Fruit fly (Drosophila melanogaster) whole organism, pupa: ENCODE results near the gene CG33337.

Source experiments
- CG10348 ChIP-seq: fragments of 200-800 bp; sonication (Bioruptor generic); IDR thresholded peaks from 2 replicates; pipeline ENCODE4 v1.3.6; 2022; ENCODE audit warnings: missing biosample characterization, missing genetic modification characterization
- CG12605 ChIP-seq: fragments of 200-800 bp; sonication (Bioruptor generic); IDR thresholded peaks from 2 replicates; pipeline ENCODE4 v1.3.6; 2022; ENCODE audit warnings: missing biosample characterization, missing genetic modification characterization
- CG13204 ChIP-seq: fragments of 200-800 bp; sonication (Bioruptor generic); optimal IDR thresholded peaks from 2 replicates; lab custom pipeline; 2018; ENCODE audit warnings: missing biosample characterization, mild to moderate bottlenecking, missing genetic modification characterization, moderate library complexity
- CG14655 ChIP-seq: fragments of 200-800 bp; sonication (Bioruptor generic); optimal IDR thresholded peaks from 3 replicates; lab custom pipeline; 2017; ENCODE audit warnings: mild to moderate bottlenecking, missing biosample characterization, missing genetic modification reagents, missing genetic modification characterization
- CG15710 ChIP-seq: fragments of 200-800 bp; sonication (Bioruptor generic); optimal IDR thresholded peaks from 2 replicates; lab custom pipeline; 2018; ENCODE audit warnings: missing biosample characterization, mild to moderate bottlenecking, missing genetic modification characterization, moderate library complexity
- CG17806 ChIP-seq: fragments of 200-800 bp; sonication (Bioruptor generic); optimal IDR thresholded peaks from 2 replicates; lab custom pipeline; 2018; ENCODE audit warnings: missing biosample characterization, mild to moderate bottlenecking, missing genetic modification characterization, moderate library complexity
- CG32121 ChIP-seq: fragments of 200-800 bp; sonication (Bioruptor generic); IDR thresholded peaks from 2 replicates; pipeline ENCODE4 v1.3.6; 2022; ENCODE audit warnings: missing biosample characterization, missing genetic modification characterization
- CG34367 ChIP-seq: fragments of 200-800 bp; sonication (Bioruptor generic); optimal IDR thresholded peaks from 2 replicates; lab custom pipeline; 2018; ENCODE audit warnings: missing biosample characterization, mild to moderate bottlenecking, missing genetic modification characterization
- CG4496 ChIP-seq: fragments of 200-800 bp; sonication (Bioruptor generic); IDR thresholded peaks from 3 replicates; pipeline ENCODE4 v1.3.6; 2022; ENCODE audit warnings: missing biosample characterization, missing genetic modification characterization
- CG8159 ChIP-seq: fragments of 200-800 bp; sonication (Bioruptor generic); optimal IDR thresholded peaks from 3 replicates; lab custom pipeline; 2018; ENCODE audit warnings: missing biosample characterization, mild to moderate bottlenecking, missing genetic modification characterization, moderate library complexity
- CG8301 ChIP-seq: fragments of 200-800 bp; sonication (Bioruptor generic); optimal IDR thresholded peaks from 2 replicates; lab custom pipeline; 2018; ENCODE audit warnings: missing biosample characterization, mild to moderate bottlenecking, missing genetic modification characterization
- CG9948 ChIP-seq: fragments of 200-800 bp; sonication (Bioruptor generic); optimal IDR thresholded peaks from 2 replicates; lab custom pipeline; 2018; ENCODE audit warnings: missing biosample characterization, mild to moderate bottlenecking, missing genetic modification characterization, moderate library complexity
- D1 ChIP-seq: fragments of 200-800 bp; sonication (Bioruptor generic); optimal IDR thresholded peaks from 2 replicates; lab custom pipeline; 2018; ENCODE audit warnings: missing biosample characterization, mild to moderate bottlenecking, missing genetic modification characterization, moderate library complexity
- EcR ChIP-seq: fragments of 200-800 bp; sonication (Bioruptor generic); optimal IDR thresholded peaks from 3 replicates; lab custom pipeline; 2019; ENCODE audit warnings: missing biosample characterization, missing genetic modification characterization, mild to moderate bottlenecking, moderate library complexity, missing genetic modification reagents
- Ets98B ChIP-seq: fragments of 200-800 bp; sonication (Bioruptor generic); IDR thresholded peaks from 2 replicates; pipeline ENCODE4 v1.3.6; 2022; ENCODE audit warnings: missing biosample characterization, missing genetic modification characterization
- Pif1A ChIP-seq: fragments of 200-800 bp; sonication (Bioruptor generic); optimal IDR thresholded peaks from 3 replicates; lab custom pipeline; 2016; ENCODE audit warnings: missing biosample characterization, missing genetic modification characterization
- Pif1B ChIP-seq: fragments of 200-800 bp; sonication (Bioruptor generic); optimal IDR thresholded peaks from 3 replicates; lab custom pipeline; 2016; ENCODE audit warnings: missing biosample characterization, missing genetic modification characterization
- Snoo ChIP-seq: fragments of 200-800 bp; sonication (Bioruptor generic); optimal IDR thresholded peaks from 3 replicates; lab custom pipeline; 2017; ENCODE audit warnings: missing biosample characterization, mild to moderate bottlenecking, missing genetic modification characterization, inconsistent platforms
- fd96Ca ChIP-seq: fragments of 200-800 bp; sonication (Bioruptor generic); IDR thresholded peaks from 3 replicates; pipeline ENCODE4 v1.3.6; 2022; ENCODE audit warnings: missing biosample characterization, missing genetic modification characterization
- gl ChIP-seq: fragments of 200-800 bp; sonication (Bioruptor generic); optimal IDR thresholded peaks from 2 replicates; lab custom pipeline; 2018; ENCODE audit warnings: missing biosample characterization, mild to moderate bottlenecking, missing genetic modification characterization
- rn ChIP-seq: fragments of 200-800 bp; sonication (Bioruptor generic); IDR thresholded peaks from 2 replicates; pipeline ENCODE4 v1.3.6; 2022; ENCODE audit warnings: missing biosample characterization, missing genetic modification characterization

CG33337 gene

DNA sequence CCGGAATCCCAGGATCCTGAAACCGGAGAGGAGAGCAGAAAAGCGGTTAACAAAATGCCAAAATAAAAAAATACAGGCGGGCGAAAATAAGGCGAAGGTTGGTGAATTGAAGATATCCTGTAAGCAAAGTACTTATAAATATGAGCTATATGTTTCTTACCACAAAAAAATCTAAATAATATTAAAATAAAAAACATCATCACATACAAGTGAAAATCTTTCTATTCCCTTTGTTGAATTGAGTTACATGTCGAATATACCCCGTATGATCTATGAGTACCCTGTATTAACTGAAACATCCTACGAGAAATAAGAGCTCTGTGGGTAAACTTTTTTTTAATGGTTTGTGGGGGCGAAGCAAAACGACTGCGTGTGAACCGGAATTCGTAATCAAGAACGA lies 19.6 kb upstream of the CG33337 start:
- TF ChIP-seq CG32121 (GFP tag; lab: Robert Waterston, UW) (no peak), rn (GFP tag; lab: Robert Waterston, UW) (no peak), CG12605 (GFP tag; lab: Robert Waterston, UW) (no peak), CG8301 (tag; lab: Kevin White, UChicago) (no peak), CG17806 (tag; lab: Kevin White, UChicago) (no peak), D1 (tag; lab: Kevin White, UChicago) (no peak), gl (no peak), Pif1A (no peak), EcR (GFP tag; lab: Kevin White, UChicago) (no peak), Pif1B (GFP tag; lab: Kevin White, UChicago) (no peak), CG4496 (GFP tag; lab: Robert Waterston, UW) (no peak), CG10348 (GFP tag; lab: Robert Waterston, UW) (no peak), CG13204 (GFP tag; lab: Kevin White, UChicago) (no peak), CG8159 (tag; lab: Kevin White, UChicago) (no peak), Snoo (tag; lab: Kevin White, UChicago) (no peak)

DNA sequence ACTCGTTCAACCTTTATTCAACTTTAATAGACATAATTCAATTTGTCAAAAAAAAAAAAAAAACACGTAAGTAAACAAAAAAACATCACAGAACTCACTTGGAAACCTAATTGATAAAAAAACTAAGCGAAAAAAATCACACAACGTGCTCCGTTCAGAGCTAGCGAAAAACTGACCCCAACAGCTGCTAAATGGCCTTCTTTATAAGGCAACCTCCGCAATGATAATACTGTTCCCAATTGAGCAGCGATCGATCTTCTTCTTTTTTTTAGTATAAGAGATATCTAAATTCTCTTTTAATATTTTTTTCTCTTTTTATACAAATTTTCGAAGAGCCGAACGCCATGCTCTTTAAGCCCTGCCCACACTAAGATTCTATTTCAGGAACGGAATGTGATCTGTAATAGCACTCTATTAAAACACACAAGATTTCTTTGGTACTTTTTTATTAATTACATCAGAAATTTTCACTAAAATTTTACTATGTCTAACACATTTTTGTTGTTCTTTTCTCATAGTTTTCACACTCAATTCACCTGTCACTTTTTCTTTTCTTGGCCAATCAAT lies 12.8 kb upstream of the CG33337 start, which contains the start of gene CG10184:
TSS of gene CG10184 (minus strand) at position 181 of the 567 bp plus-strand sequence.
- TF ChIP-seq Pif1A: peak; percentile 48
- TF ChIP-seq CG12605 (GFP tag; lab: Robert Waterston, UW): peak; percentile 61
- TF ChIP-seq CG14655 (GFP tag; lab: Kevin White, UChicago): peak; percentile 16
- peak; percentile 30 for TF ChIP-seq gl
- no peak for TF ChIP-seq fd96Ca (GFP tag; lab: Robert Waterston, UW)
- TF ChIP-seq CG8159 (tag; lab: Kevin White, UChicago): no peak
- TF ChIP-seq CG17806 (tag; lab: Kevin White, UChicago): peak; percentile 13

DNA sequence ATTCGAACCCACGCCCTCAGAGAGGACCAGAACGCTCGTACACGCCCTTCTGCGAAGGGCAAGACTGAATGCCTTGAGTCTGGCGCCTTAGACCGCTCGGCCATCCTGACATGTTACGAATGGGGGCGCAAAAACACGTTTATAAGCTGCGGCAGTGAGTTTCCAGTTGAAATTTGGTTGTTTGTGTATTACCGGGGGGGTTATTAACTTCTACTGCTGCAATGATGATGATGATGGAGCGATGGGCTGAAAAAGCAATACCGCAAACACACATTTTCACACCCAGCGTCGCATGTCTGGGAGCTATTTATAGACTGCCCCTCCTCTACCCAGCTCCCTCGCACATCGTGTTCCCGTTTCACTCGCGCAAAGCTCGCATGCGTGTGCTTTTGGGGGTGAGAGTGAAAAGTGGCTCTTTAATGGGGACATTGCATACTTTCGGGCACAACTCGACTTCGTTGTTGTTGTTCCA lies 8.8 kb upstream of the CG33337 start:
- TF ChIP-seq CG4496 (GFP tag; lab: Robert Waterston, UW) (0 out of 3 replicates have a peak, but pooled peaks have one; percentile 55), CG15710 (tag; lab: Kevin White, UChicago) (no peak), CG12605 (GFP tag; lab: Robert Waterston, UW) (no peak), CG13204 (GFP tag; lab: Kevin White, UChicago) (no peak), D1 (tag; lab: Kevin White, UChicago) (no peak), CG10348 (GFP tag; lab: Robert Waterston, UW) (no peak), EcR (GFP tag; lab: Kevin White, UChicago) (peak; percentile 92), CG8301 (tag; lab: Kevin White, UChicago) (no peak)

DNA sequence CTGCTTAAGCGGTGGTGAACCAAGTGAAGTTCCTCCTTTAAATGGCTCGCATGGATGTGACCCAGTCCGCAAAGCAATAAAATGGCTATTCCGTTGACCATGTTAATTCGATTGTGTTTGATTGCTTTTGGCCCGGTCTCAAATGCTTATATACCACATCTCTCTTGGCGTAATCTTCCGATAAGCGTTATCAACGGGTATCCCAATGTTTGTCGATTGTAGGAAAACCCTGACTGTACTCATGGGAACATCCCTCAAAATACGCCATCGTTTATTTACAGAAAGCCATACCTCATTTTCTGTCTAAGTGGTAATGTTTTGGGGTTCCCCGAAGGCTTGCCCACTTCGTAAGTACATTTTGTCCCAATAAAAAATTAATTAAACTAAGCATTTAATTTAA lies 6.4 kb upstream of the CG33337 start, which contains the start of gene CG10183:
TSS of gene CG10183 (minus strand) at position 101 of the 400 bp plus-strand sequence.
- TF ChIP-seq Pif1A (no peak), CG12605 (GFP tag; lab: Robert Waterston, UW) (no peak), fd96Ca (GFP tag; lab: Robert Waterston, UW) (no peak), CG17806 (tag; lab: Kevin White, UChicago) (no peak), Snoo (tag; lab: Kevin White, UChicago) (no peak), CG13204 (GFP tag; lab: Kevin White, UChicago) (no peak), CG14655 (GFP tag; lab: Kevin White, UChicago) (no peak), gl (no peak)

DNA sequence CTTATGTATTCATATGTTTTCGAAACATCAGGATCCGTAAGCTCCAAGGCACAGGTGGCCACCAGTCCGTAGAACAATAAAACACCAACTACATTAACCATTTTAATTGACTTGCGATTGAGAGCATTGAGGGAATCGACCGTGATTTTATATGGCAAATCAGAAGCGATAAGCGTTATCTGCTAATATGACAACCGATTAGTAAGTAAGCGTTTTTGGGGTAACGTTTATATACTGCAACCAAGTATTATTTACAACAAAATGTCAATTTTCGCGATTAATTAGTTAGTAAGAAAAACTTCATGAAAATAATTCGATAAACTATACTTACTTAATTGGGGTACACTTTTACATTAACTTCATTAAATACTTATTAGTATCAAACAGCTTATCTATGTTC lies 3.6 kb upstream of the CG33337 start, which contains the start of gene CG16723:
TSS of gene CG16723 (minus strand) at position 101 of the 400 bp plus-strand sequence.
- TF ChIP-seq CG34367 (tag; lab: Kevin White, UChicago): no peak
- TF ChIP-seq EcR (GFP tag; lab: Kevin White, UChicago): no peak
- no peak for TF ChIP-seq gl
- TF ChIP-seq Snoo (tag; lab: Kevin White, UChicago): no peak
- no peak for TF ChIP-seq Ets98B (GFP tag; lab: Robert Waterston, UW)
- no peak for TF ChIP-seq CG4496 (GFP tag; lab: Robert Waterston, UW)
- TF ChIP-seq, all 21 proteins: peak for 0

DNA sequence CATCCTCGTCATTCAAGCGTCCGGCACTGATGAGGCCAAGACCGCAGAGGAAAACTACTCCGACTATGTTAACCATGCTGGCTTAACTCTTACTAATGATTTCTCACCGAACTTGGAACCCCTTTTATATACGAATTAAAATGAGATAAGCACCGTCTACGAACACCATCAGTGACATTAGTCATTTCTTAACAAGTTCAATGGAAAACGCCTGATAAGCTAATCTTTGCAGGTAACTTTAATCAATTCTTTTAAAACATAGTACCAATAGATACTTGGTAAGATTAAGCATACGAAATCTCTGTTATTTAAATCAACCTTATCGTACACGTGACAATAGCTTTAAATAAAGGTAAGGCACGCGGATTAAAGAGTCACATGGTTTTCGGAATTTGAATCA lies 2.9 kb downstream of the CG33337 start, which contains the start of gene CG10182:
TSS of gene CG10182 (minus strand) at position 101 of the 400 bp plus-strand sequence.
- TF ChIP-seq CG32121 (GFP tag; lab: Robert Waterston, UW): no peak
- TF ChIP-seq Pif1B (GFP tag; lab: Kevin White, UChicago): no peak
- no peak for TF ChIP-seq EcR (GFP tag; lab: Kevin White, UChicago)
- TF ChIP-seq CG8301 (tag; lab: Kevin White, UChicago): no peak
- no peak for TF ChIP-seq rn (GFP tag; lab: Robert Waterston, UW)
- no peak for TF ChIP-seq CG12605 (GFP tag; lab: Robert Waterston, UW)
- no peak for TF ChIP-seq Ets98B (GFP tag; lab: Robert Waterston, UW)
- TF ChIP-seq gl: no peak
- TF ChIP-seq Pif1A: no peak
- no peak for TF ChIP-seq Snoo (tag; lab: Kevin White, UChicago)
- TF ChIP-seq CG8159 (tag; lab: Kevin White, UChicago): no peak
- TF ChIP-seq CG34367 (tag; lab: Kevin White, UChicago): no peak
- TF ChIP-seq fd96Ca (GFP tag; lab: Robert Waterston, UW): no peak
- TF ChIP-seq CG9948 (tag; lab: Kevin White, UChicago): no peak
